Fruit fly (Drosophila melanogaster): Measurements from ENCODE around the gene CG10469.

CG10469 gene

dm6 chr3L:6106717-6107116 lies 13.6 kb upstream of the CG10469 start (continued):
- TF ChIP-seq CG3163 (GFP tag; optimal IDR thresholded peaks at IDR 0.05) = no peak
- TF ChIP-seq CG6689 (GFP tag; IDR thresholded peaks at IDR 0.05) = no peak
- peak; percentile 34; the same call in 1 of the 3 replicates for TF ChIP-seq otp (GFP tag; IDR thresholded peaks at IDR 0.05)
- TF ChIP-seq row (GFP tag; IDR thresholded peaks at IDR 0.05) = no peak
- TF ChIP-seq CG16813 (GFP tag; IDR thresholded peaks at IDR 0.05; ENCODE audit: partially characterized antibody) = no peak
- no peak for TF ChIP-seq Rfx (GFP tag; IDR thresholded peaks at IDR 0.05)
- no peak for TF ChIP-seq Kr (GFP tag; optimal IDR thresholded peaks at IDR 0.05)
- no peak for TF ChIP-seq NC2α (GFP tag; optimal IDR thresholded peaks at IDR 0.05)
- TF ChIP-seq CG5953 (GFP tag; IDR thresholded peaks at IDR 0.05) = no peak
- no peak for TF ChIP-seq Drgx (GFP tag; IDR thresholded peaks at IDR 0.05)
- no peak for TF ChIP-seq CG4360 (GFP tag; IDR thresholded peaks at IDR 0.05)
- peak; percentile 3 for TF ChIP-seq kni (GFP tag; optimal IDR thresholded peaks at IDR 0.05)
- no peak for TF ChIP-seq Tbp (GFP tag; optimal IDR thresholded peaks at IDR 0.05)
- peak; percentile 20 for TF ChIP-seq Vsx1 (GFP tag; optimal IDR thresholded peaks at IDR 0.05)
- no peak for TF ChIP-seq CG11504 (tag; optimal IDR thresholded peaks at IDR 0.05)
- no peak for TF ChIP-seq nerfin-2 (GFP tag; IDR thresholded peaks at IDR 0.05; ENCODE audit: partially characterized antibody)
- TF ChIP-seq CG11456 (GFP tag; IDR thresholded peaks at IDR 0.05) = no peak
- TF ChIP-seq CG9609 (GFP tag; optimal IDR thresholded peaks at IDR 0.05) = no peak
- no peak for TF ChIP-seq bsh (GFP tag; optimal IDR thresholded peaks at IDR 0.05)
- no peak for TF ChIP-seq corto (GFP tag; optimal IDR thresholded peaks at IDR 0.05)
- no peak for TF ChIP-seq Hmx (GFP tag; optimal IDR thresholded peaks at IDR 0.05)
- peak; percentile 28 for TF ChIP-seq gsb-n (tag; optimal IDR thresholded peaks at IDR 0.05)
- no peak for TF ChIP-seq CG4328 (GFP tag; optimal IDR thresholded peaks at IDR 0.05)
- TF ChIP-seq Blimp-1 (GFP tag; optimal IDR thresholded peaks at IDR 0.05) = no peak
- no peak for TF ChIP-seq Pdp1 (GFP tag; optimal IDR thresholded peaks at IDR 0.05)
- TF ChIP-seq CG13296 (GFP tag; optimal IDR thresholded peaks at IDR 0.05) = no peak
- TF ChIP-seq Hsf (GFP tag; optimal IDR thresholded peaks at IDR 0.05) = no peak
- no peak for TF ChIP-seq ci (GFP tag; IDR thresholded peaks at IDR 0.05)
- TF ChIP-seq CG3847 (GFP tag; IDR thresholded peaks at IDR 0.05) = no peak
- TF ChIP-seq HHEX (GFP tag; optimal IDR thresholded peaks at IDR 0.05) = no peak
- TF ChIP-seq CG6254 (GFP tag; optimal IDR thresholded peaks at IDR 0.05) = no peak
- TF ChIP-seq H15 (GFP tag; IDR thresholded peaks at IDR 0.05) = no peak
- TF ChIP-seq Spps (tag; optimal IDR thresholded peaks at IDR 0.05) = no peak
- no peak for TF ChIP-seq prd (optimal IDR thresholded peaks at IDR 0.05)
- TF ChIP-seq prd (GFP tag; IDR thresholded peaks at IDR 0.05) = no peak
- no peak for TF ChIP-seq BtbVII (GFP tag; optimal IDR thresholded peaks at IDR 0.05)
- no peak for TF ChIP-seq Myb (GFP tag; optimal IDR thresholded peaks at IDR 0.05)
- TF ChIP-seq CG12104 (GFP tag; optimal IDR thresholded peaks at IDR 0.05) = no peak
- TF ChIP-seq CG15011 (GFP tag; optimal IDR thresholded peaks at IDR 0.05) = no peak
- no peak for TF ChIP-seq fru (optimal IDR thresholded peaks at IDR 0.05)
- TF ChIP-seq org-1 (GFP tag; optimal IDR thresholded peaks at IDR 0.05) = no peak
- no peak for TF ChIP-seq CG31365 (tag; optimal IDR thresholded peaks at IDR 0.05)
- TF ChIP-seq Hr78 (GFP tag; optimal IDR thresholded peaks at IDR 0.05) = peak in 1 of 2 experiments; percentile 72
- TF ChIP-seq Gug (GFP tag; IDR thresholded peaks at IDR 0.05) = no peak
- no peak for TF ChIP-seq CG10462 (GFP tag; optimal IDR thresholded peaks at IDR 0.05)
- TF ChIP-seq ftz-f1 (GFP tag; optimal IDR thresholded peaks at IDR 0.05) = no peak
- no peak for TF ChIP-seq rib (GFP tag; IDR thresholded peaks at IDR 0.05)
- no peak for TF ChIP-seq CG10366 (GFP tag; IDR thresholded peaks at IDR 0.05)
- TF ChIP-seq esg (GFP tag; conservative IDR thresholded peaks at IDR 0.05) = no peak
- TF ChIP-seq dm (GFP tag; optimal IDR thresholded peaks at IDR 0.05) = no peak
- peak; percentile 49 for TF ChIP-seq pros (GFP tag; optimal IDR thresholded peaks at IDR 0.05)
- no peak for TF ChIP-seq CG10654 (GFP tag; optimal IDR thresholded peaks at IDR 0.05)
- TF ChIP-seq CG1832 (GFP tag; optimal IDR thresholded peaks at IDR 0.05) = no peak
